Worm (Caenorhabditis elegans) whole organism, young adult: Measurements from ENCODE around the gene F02C12.1.
A peak's percentile ranks its signal among the peaks of the same experiment; 100 is the strongest.

Source experiments
- B0261.1 ChIP-seq: sonication (generic microtip); optimal IDR thresholded peaks from 2 replicates; lab custom pipeline; 2016; ENCODE audit warnings: mild to moderate bottlenecking, missing genetic modification characterization, moderate library complexity, missing compliant biosample characterization
- B0336.3 ChIP-seq: fragments of 200-800 bp; sonication (Bioruptor generic); IDR thresholded peaks from 2 replicates; pipeline ENCODE4 v1.3.6; 2022; ENCODE audit warnings: missing genetic modification characterization, missing compliant biosample characterization
- F22D6.2 ChIP-seq: sonication (generic microtip); optimal IDR thresholded peaks from 2 replicates; lab custom pipeline; 2016; ENCODE audit warnings: mild to moderate bottlenecking, missing genetic modification characterization, missing compliant biosample characterization
- F33H1.4 ChIP-seq: fragments of 200-800 bp; sonication (Bioruptor generic); IDR thresholded peaks from 2 replicates; pipeline ENCODE4 v1.3.6; 2022; ENCODE audit warnings: missing genetic modification reagents, missing genetic modification characterization, missing compliant biosample characterization
- F37B4.10 ChIP-seq: fragments of 200-800 bp; sonication (Bioruptor generic); IDR thresholded peaks from 2 replicates; pipeline ENCODE4 v1.3.6; 2022; ENCODE audit warnings: missing genetic modification characterization, missing compliant biosample characterization
- F55B11.4 ChIP-seq: sonication (generic microtip); optimal IDR thresholded peaks from 2 replicates; lab custom pipeline; 2016; ENCODE audit warnings: missing compliant biosample characterization, missing genetic modification characterization, borderline replicate concordance; ENCODE audit not compliant: insufficient read depth
- F57A8.1 ChIP-seq: fragments of 200-800 bp; sonication (Bioruptor generic); optimal IDR thresholded peaks from 2 replicates; lab custom pipeline; 2018; ENCODE audit warnings: mild to moderate bottlenecking, missing genetic modification characterization, moderate library complexity, missing compliant biosample characterization
- K11D2.4 ChIP-seq: fragments of 200-800 bp; sonication (Bioruptor generic); IDR thresholded peaks from 2 replicates; pipeline ENCODE4 v1.3.6; 2022; ENCODE audit warnings: missing genetic modification reagents, missing genetic modification characterization, missing compliant biosample characterization
- Y53G8AR.9 ChIP-seq: fragments of 200-800 bp; sonication (Bioruptor generic); conservative IDR thresholded peaks from 2 replicates; pipeline ENCODE4 v1.3.6; 2022; ENCODE audit warnings: missing genetic modification reagents, missing genetic modification characterization, missing compliant biosample characterization
- Y56A3A.18 ChIP-seq: fragments of 200-800 bp; sonication (Bioruptor generic); IDR thresholded peaks from 2 replicates; pipeline ENCODE4 v1.3.6; 2022; ENCODE audit warnings: missing genetic modification reagents, missing genetic modification characterization, missing compliant biosample characterization
- Y79H2A.3 ChIP-seq: fragments of 200-800 bp; sonication (Bioruptor generic); conservative IDR thresholded peaks from 2 replicates; pipeline ENCODE4 v1.3.6; 2022; ENCODE audit warnings: missing genetic modification reagents, missing genetic modification characterization, missing compliant biosample characterization
- attf-6 ChIP-seq: fragments of 200-800 bp; sonication (Bioruptor generic); IDR thresholded peaks from 2 replicates; pipeline ENCODE4 v1.3.6; 2022; ENCODE audit warnings: missing genetic modification reagents, missing genetic modification characterization, missing compliant biosample characterization
- ccch-3 ChIP-seq: fragments of 200-800 bp; sonication (Bioruptor generic); optimal IDR thresholded peaks from 2 replicates; lab custom pipeline; 2018; ENCODE audit warnings: mild to moderate bottlenecking, missing genetic modification characterization, missing compliant biosample characterization
- cebp-1 ChIP-seq, 2 experiments: fragments of 200-800 bp in 1 of 2; sonication (Bioruptor generic) in 1 of 2; sonication (generic microtip) in 1 of 2; IDR thresholded peaks in 1 of 2; optimal IDR thresholded peaks in 1 of 2; 2 replicates each; pipeline versions ENCODE4 v1.3.6 to Lab custom; 2017 to 2022; ENCODE audit warnings: missing compliant biosample characterization in 2 of 2, missing genetic modification characterization in 2 of 2, mild to moderate bottlenecking in 1 of 2, missing genetic modification reagents in 1 of 2, moderate library complexity in 1 of 2
- ceh-27 ChIP-seq: fragments of 200-800 bp; sonication (Bioruptor generic); optimal IDR thresholded peaks from 2 replicates; lab custom pipeline; 2018; ENCODE audit warnings: mild to moderate bottlenecking, missing genetic modification characterization, moderate library complexity, missing compliant biosample characterization
- chd-7 ChIP-seq: sonication (generic microtip); optimal IDR thresholded peaks from 2 replicates; lab custom pipeline; 2016; ENCODE audit warnings: mild to moderate bottlenecking, missing genetic modification characterization, moderate library complexity, missing compliant biosample characterization
- die-1 ChIP-seq: sonication (generic microtip); optimal IDR thresholded peaks from 2 replicates; lab custom pipeline; 2016; ENCODE audit warnings: missing genotype, mild to moderate bottlenecking, missing genetic modification characterization, missing compliant biosample characterization
- dox-1 ChIP-seq: fragments of 200-800 bp; sonication (Bioruptor generic); IDR thresholded peaks from 2 replicates; pipeline ENCODE4 v1.3.6; 2022; ENCODE audit warnings: missing genetic modification reagents, missing genetic modification characterization, missing compliant biosample characterization
- egl-18 ChIP-seq: fragments of 200-800 bp; sonication (Bioruptor generic); IDR thresholded peaks from 2 replicates; pipeline ENCODE4 v1.3.6; 2022; ENCODE audit warnings: missing genetic modification reagents, missing genetic modification characterization, missing compliant biosample characterization
- ets-4 ChIP-seq: fragments of 200-800 bp; sonication (Bioruptor generic); optimal IDR thresholded peaks from 2 replicates; lab custom pipeline; 2018; ENCODE audit warnings: mild to moderate bottlenecking, missing genetic modification characterization, missing compliant biosample characterization
- gei-17 ChIP-seq: fragments of 200-800 bp; sonication (Bioruptor generic); optimal IDR thresholded peaks from 2 replicates; lab custom pipeline; 2018; ENCODE audit warnings: mild to moderate bottlenecking, missing genetic modification characterization, missing compliant biosample characterization
- hmg-1.2 ChIP-seq: fragments of 200-800 bp; sonication (Bioruptor generic); IDR thresholded peaks from 2 replicates; pipeline ENCODE4 v1.3.6; 2022; ENCODE audit warnings: missing genetic modification reagents, missing genetic modification characterization, missing compliant biosample characterization
- hsf-1 ChIP-seq: fragments of 200-800 bp; sonication (Bioruptor generic); IDR thresholded peaks from 2 replicates; pipeline ENCODE4 v1.3.6; 2022; ENCODE audit warnings: missing genetic modification reagents, missing genetic modification characterization, missing compliant biosample characterization
- lag-1 ChIP-seq: fragments of 200-800 bp; sonication (Bioruptor generic); IDR thresholded peaks from 2 replicates; pipeline ENCODE4 v1.3.6; 2022; ENCODE audit warnings: missing genetic modification reagents, missing genetic modification characterization, missing compliant biosample characterization
- let-526 ChIP-seq: fragments of 200-800 bp; sonication (Bioruptor generic); IDR thresholded peaks from 2 replicates; pipeline ENCODE4 v1.3.6; 2022; ENCODE audit warnings: missing genetic modification reagents, missing genetic modification characterization, missing compliant biosample characterization
- let-607 ChIP-seq, 2 experiments: fragments of 200-800 bp in 1 of 2; sonication (Bioruptor generic) in 1 of 2; sonication (generic microtip) in 1 of 2; optimal IDR thresholded peaks; 2 replicates each; lab custom pipeline; 2016 to 2018; ENCODE audit warnings: mild to moderate bottlenecking in 2 of 2, missing compliant biosample characterization in 2 of 2, missing genetic modification characterization in 2 of 2, moderate library complexity in 2 of 2, missing genotype in 1 of 2
- lin-26 ChIP-seq: fragments of 200-800 bp; sonication (Bioruptor generic); IDR thresholded peaks from 2 replicates; pipeline ENCODE4 v1.3.6; 2022; ENCODE audit warnings: missing genetic modification reagents, missing genetic modification characterization, missing compliant biosample characterization
- lin-40 ChIP-seq: sonication (generic microtip); optimal IDR thresholded peaks from 2 replicates; lab custom pipeline; 2016; ENCODE audit warnings: missing genetic modification characterization, mild to moderate bottlenecking, missing compliant biosample characterization, missing genotype, missing genetic modification reagents
- lir-1 ChIP-seq: fragments of 200-800 bp; sonication (Bioruptor generic); conservative IDR thresholded peaks from 2 replicates; pipeline ENCODE4 v1.3.6; 2022; ENCODE audit warnings: missing genetic modification reagents, missing genetic modification characterization, missing compliant biosample characterization
- madf-10 ChIP-seq: sonication (generic microtip); optimal IDR thresholded peaks from 2 replicates; lab custom pipeline; 2016; ENCODE audit warnings: mild to moderate bottlenecking, missing genetic modification characterization, missing compliant biosample characterization
- madf-6 ChIP-seq: fragments of 200-800 bp; sonication (Bioruptor generic); IDR thresholded peaks from 2 replicates; pipeline ENCODE4 v1.3.6; 2022; ENCODE audit warnings: missing genetic modification reagents, missing genetic modification characterization, missing compliant biosample characterization
- mes-4 ChIP-seq: sonication (generic microtip); optimal IDR thresholded peaks from 2 replicates; lab custom pipeline; 2016; ENCODE audit warnings: missing genotype, missing genetic modification characterization, missing compliant biosample characterization
- nfya-1 ChIP-seq: sonication (generic microtip); optimal IDR thresholded peaks from 2 replicates; lab custom pipeline; 2017; ENCODE audit warnings: antibody characterized with exemption, missing compliant biosample characterization, missing genetic modification characterization, borderline replicate concordance; ENCODE audit not compliant: insufficient read depth
- nfyb-1 ChIP-seq: fragments of 200-800 bp; sonication (Bioruptor generic); IDR thresholded peaks from 2 replicates; pipeline ENCODE4 v1.3.6; 2022; ENCODE audit warnings: missing genetic modification reagents, missing genetic modification characterization, missing compliant biosample characterization
- nhr-27 ChIP-seq: fragments of 200-800 bp; sonication (Bioruptor generic); optimal IDR thresholded peaks from 2 replicates; lab custom pipeline; 2018; ENCODE audit warnings: mild to moderate bottlenecking, missing genetic modification characterization, moderate library complexity, missing compliant biosample characterization
- pbrm-1 ChIP-seq: fragments of 200-800 bp; sonication (Bioruptor generic); IDR thresholded peaks from 2 replicates; pipeline ENCODE4 v1.3.6; 2022; ENCODE audit warnings: missing genetic modification reagents, missing genetic modification characterization, missing compliant biosample characterization
- pha-4 ChIP-seq: fragments of 150-350 bp; sonication (generic microtip); optimal IDR thresholded peaks from 2 replicates; lab custom pipeline; 2014; ENCODE audit warnings: missing biosample characterization, missing genetic modification reagents, missing genetic modification characterization
- sdz-38 ChIP-seq: sonication (generic microtip); optimal IDR thresholded peaks from 2 replicates; lab custom pipeline; 2016; ENCODE audit warnings: missing genotype, missing genetic modification characterization, missing compliant biosample characterization
- snpc-4 ChIP-seq, 5 experiments: fragments of 150-350 bp in 1 of 5; sonication (generic microtip) in 4 of 5; optimal IDR thresholded peaks; 2 replicates each; lab custom pipeline; 2014 to 2018; ENCODE audit warnings: missing genetic modification characterization in 5 of 5, missing biosample characterization in 3 of 5, antibody characterized with exemption in 2 of 5, mild to moderate bottlenecking in 2 of 5, missing compliant biosample characterization in 2 of 5, missing genotype in 2 of 5, moderate library complexity in 2 of 5, missing genetic modification reagents in 1 of 5
- somi-1 ChIP-seq: fragments of 200-800 bp; sonication (Bioruptor generic); optimal IDR thresholded peaks from 2 replicates; lab custom pipeline; 2018; ENCODE audit warnings: mild to moderate bottlenecking, missing genetic modification characterization, missing compliant biosample characterization
- tlf-1 ChIP-seq: fragments of 200-800 bp; sonication (Bioruptor generic); optimal IDR thresholded peaks from 2 replicates; lab custom pipeline; 2018; ENCODE audit warnings: mild to moderate bottlenecking, missing genetic modification characterization, missing compliant biosample characterization
- unc-130 ChIP-seq: sonication (generic microtip); optimal IDR thresholded peaks from 2 replicates; lab custom pipeline; 2016; ENCODE audit warnings: missing genetic modification reagents, missing genetic modification characterization, missing compliant biosample characterization
- unc-62 ChIP-seq: fragments of 150-350 bp; optimal IDR thresholded peaks from 2 replicates; lab custom pipeline; 2014; ENCODE audit warnings: missing biosample characterization, missing genetic modification reagents, missing genetic modification characterization
- xnd-1 ChIP-seq: sonication (generic microtip); optimal IDR thresholded peaks from 2 replicates; lab custom pipeline; 2016; ENCODE audit warnings: missing genotype, missing genetic modification reagents, missing genetic modification characterization, missing compliant biosample characterization
- zfh-2 ChIP-seq: fragments of 200-800 bp; sonication (Bioruptor generic); conservative IDR thresholded peaks from 2 replicates; pipeline ENCODE4 v1.3.6; 2022; ENCODE audit warnings: missing genetic modification reagents, missing genetic modification characterization, missing compliant biosample characterization
- ztf-18 ChIP-seq: sonication (generic microtip); optimal IDR thresholded peaks from 2 replicates; lab custom pipeline; 2016; ENCODE audit warnings: missing genotype, mild to moderate bottlenecking, missing genetic modification characterization, missing compliant biosample characterization
- ztf-3 ChIP-seq: fragments of 200-800 bp; sonication (Bioruptor generic); optimal IDR thresholded peaks from 2 replicates; lab custom pipeline; 2018; ENCODE audit warnings: mild to moderate bottlenecking, missing genetic modification characterization, missing compliant biosample characterization

Gene F02C12.1

ce11 chrX:13358573-13358972 lies 43.3 kb upstream of the F02C12.1 start:
- TF ChIP-seq Y53G8AR.9 (GFP tag; lab: Robert Waterston, UW) = no peak
- TF ChIP-seq nfya-1 (tag; lab: Kevin White, UChicago) = no peak
- TF ChIP-seq cebp-1 (GFP tag; IDR thresholded peaks at IDR 0.05; lab: Robert Waterston, UW) = 0 out of 2 replicates have a peak, but pooled peaks have one; percentile 17
- TF ChIP-seq cebp-1 (tag; optimal IDR thresholded peaks at IDR 0.05; lab: Kevin White, UChicago) = peak; percentile 78
- no peak for TF ChIP-seq lin-26 (GFP tag; lab: Robert Waterston, UW)
- no peak for TF ChIP-seq lir-1 (GFP tag; lab: Robert Waterston, UW)
- TF ChIP-seq nfyb-1 (GFP tag; lab: Robert Waterston, UW) = peak; percentile 55; the same call in 1 of the 2 replicates
- peak; percentile 66 for TF ChIP-seq dox-1 (GFP tag; lab: Robert Waterston, UW)
- 0 out of 2 replicates have a peak, but pooled peaks have one; percentile 15 for TF ChIP-seq let-526
- no peak for TF ChIP-seq Y79H2A.3 (GFP tag; lab: Robert Waterston, UW)
- peak; percentile 84 for TF ChIP-seq F22D6.2 (tag; lab: Kevin White, UChicago)
- no peak for TF ChIP-seq ccch-3 (GFP tag; lab: Kevin White, UChicago)
- TF ChIP-seq nhr-27 (tag; lab: Kevin White, UChicago) = no peak
- TF ChIP-seq xnd-1 (tag; lab: Kevin White, UChicago) = no peak
- peak; percentile 54 for TF ChIP-seq gei-17 (GFP tag; lab: Kevin White, UChicago)
- no peak for TF ChIP-seq sdz-38
- TF ChIP-seq pbrm-1 (GFP tag; lab: Robert Waterston, UW) = 0 out of 2 replicates have a peak, but pooled peaks have one; percentile 17
- TF ChIP-seq die-1 = peak; percentile 9
- TF ChIP-seq unc-130 (GFP tag; lab: Kevin White, UChicago) = no peak
- no peak for TF ChIP-seq ztf-18 (tag; lab: Kevin White, UChicago)
- no peak for TF ChIP-seq F57A8.1
- no peak for TF ChIP-seq egl-18 (GFP tag; lab: Robert Waterston, UW)
- TF ChIP-seq madf-6 = no peak
- no peak for TF ChIP-seq snpc-4 (GFP tag; optimal IDR thresholded peaks at IDR 0.05; lab: Kevin White, UChicago)
- TF ChIP-seq snpc-4 (tag; optimal IDR thresholded peaks at IDR 0.05; lab: Kevin White, UChicago) = peak in 3 of 4 experiments; percentile 7 to 55 (median 51)
- TF ChIP-seq B0336.3 (GFP tag; lab: Robert Waterston, UW) = peak; percentile 60
- TF ChIP-seq hmg-1.2 (GFP tag; lab: Robert Waterston, UW) = no peak
- TF ChIP-seq chd-7 = peak; percentile 72
- peak; percentile 67; the same call in 1 of the 2 replicates for TF ChIP-seq K11D2.4 (GFP tag; lab: Robert Waterston, UW)
- TF ChIP-seq somi-1 (GFP tag; lab: Kevin White, UChicago) = peak; percentile 86
- TF ChIP-seq ceh-27 (GFP tag; lab: Kevin White, UChicago) = peak; percentile 3
- no peak for TF ChIP-seq B0261.1 (tag; lab: Kevin White, UChicago)
- no peak for TF ChIP-seq hsf-1 (GFP tag; lab: Robert Waterston, UW)
- TF ChIP-seq F33H1.4 (GFP tag; lab: Robert Waterston, UW) = no peak
- TF ChIP-seq F55B11.4 = no peak
- peak; percentile 48 for TF ChIP-seq madf-10 (tag; lab: Kevin White, UChicago)
- no peak for TF ChIP-seq lag-1 (GFP tag; lab: Robert Waterston, UW)
- no peak for TF ChIP-seq ztf-3 (GFP tag; lab: Kevin White, UChicago)
- no peak for TF ChIP-seq ets-4
- no peak for TF ChIP-seq attf-6 (GFP tag; lab: Robert Waterston, UW)
- TF ChIP-seq lin-40 (tag; lab: Kevin White, UChicago) = peak; percentile 86
- no peak for TF ChIP-seq mes-4
- TF ChIP-seq F37B4.10 = no peak
- TF ChIP-seq let-607 (tag; optimal IDR thresholded peaks at IDR 0.05; lab: Kevin White, UChicago) = peak in 1 of 2 experiments; percentile 67
- TF ChIP-seq unc-62 (GFP tag; lab: Kevin White, UChicago) = peak; percentile 33
- TF ChIP-seq pha-4 = peak; percentile 48
- peak; percentile 82; the same call in 1 of the 2 replicates for TF ChIP-seq zfh-2 (GFP tag; lab: Robert Waterston, UW)
- TF ChIP-seq tlf-1 = peak; percentile 33
- no peak for TF ChIP-seq Y56A3A.18 (GFP tag; lab: Robert Waterston, UW)
